Fruit fly (Drosophila melanogaster) whole organism, embryonic: ENCODE measurements around the gene mRpS35.

Experiments used
- ATbp ChIP-seq: fragments of 200-800 bp; sonication (Bioruptor generic); optimal IDR thresholded peaks from 2 replicates; lab custom pipeline; 2017; ENCODE audit warnings: missing biosample characterization, mild to moderate bottlenecking, missing genetic modification characterization, missing genetic modification reagents
- Atf3 ChIP-seq: fragments of 200-800 bp; sonication (Bioruptor generic); optimal IDR thresholded peaks from 3 replicates; lab custom pipeline; 2016; ENCODE audit warnings: missing biosample characterization, missing genetic modification characterization
- CG11085 ChIP-seq: fragments of 200-800 bp; sonication (Bioruptor generic); IDR thresholded peaks from 2 replicates; pipeline ENCODE4 v1.3.6; 2022; ENCODE audit warnings: missing biosample characterization, missing genetic modification characterization
- CG14710 ChIP-seq: fragments of 200-800 bp; sonication (Bioruptor generic); optimal IDR thresholded peaks from 3 replicates; lab custom pipeline; 2019; ENCODE audit warnings: missing biosample characterization, mild to moderate bottlenecking, missing genetic modification characterization, moderate library complexity
- CG16813 ChIP-seq: fragments of 200-800 bp; sonication (Bioruptor generic); IDR thresholded peaks from 3 replicates; pipeline ENCODE4 v1.3.6; 2022; ENCODE audit warnings: missing biosample characterization, missing genetic modification characterization; ENCODE audit not compliant: partially characterized antibody
- CG16863 ChIP-seq: fragments of 200-800 bp; sonication (Bioruptor generic); optimal IDR thresholded peaks from 3 replicates; lab custom pipeline; 2016; ENCODE audit warnings: missing biosample characterization, missing genetic modification characterization
- CG2129 ChIP-seq: fragments of 200-800 bp; sonication (Bioruptor generic); IDR thresholded peaks from 2 replicates; pipeline ENCODE4 v1.3.6; 2022; ENCODE audit warnings: missing biosample characterization, missing genetic modification characterization; ENCODE audit not compliant: partially characterized antibody
- CG2712 ChIP-seq: fragments of 200-800 bp; optimal IDR thresholded peaks from 3 replicates; lab custom pipeline; 2019; ENCODE audit warnings: missing biosample characterization, mild to moderate bottlenecking, missing genetic modification characterization, moderate library complexity
- CG33557 ChIP-seq: fragments of 200-800 bp; sonication (Bioruptor generic); optimal IDR thresholded peaks from 2 replicates; lab custom pipeline; 2019; ENCODE audit warnings: missing biosample characterization, mild to moderate bottlenecking, missing genetic modification characterization, moderate library complexity
- CG3407 ChIP-seq: fragments of 200-800 bp; sonication (Bioruptor generic); optimal IDR thresholded peaks from 2 replicates; lab custom pipeline; 2018; ENCODE audit warnings: missing biosample characterization, mild to moderate bottlenecking, missing genetic modification characterization
- CG3726 ChIP-seq: fragments of 200-800 bp; sonication (Bioruptor generic); IDR thresholded peaks from 3 replicates; pipeline ENCODE4, ENCODE4 v1.3.6; 2022; ENCODE audit warnings: missing biosample characterization, missing genetic modification characterization
- CG4404 ChIP-seq: fragments of 200-800 bp; sonication (Bioruptor generic); IDR thresholded peaks from 2 replicates; pipeline ENCODE4 v1.3.6; 2022; ENCODE audit warnings: missing biosample characterization, missing genetic modification characterization
- CG4730 ChIP-seq: fragments of 200-800 bp; sonication (Bioruptor generic); IDR thresholded peaks from 2 replicates; pipeline ENCODE4 v1.3.6; 2022; ENCODE audit warnings: missing biosample characterization, missing genetic modification characterization
- CG5245 ChIP-seq: fragments of 200-800 bp; sonication (Bioruptor generic); optimal IDR thresholded peaks from 3 replicates; lab custom pipeline; 2016; ENCODE audit warnings: missing biosample characterization, missing genetic modification characterization
- CG6654 ChIP-seq: fragments of 200-800 bp; sonication (Bioruptor generic); optimal IDR thresholded peaks from 2 replicates; lab custom pipeline; 2017; ENCODE audit warnings: missing biosample characterization, mild to moderate bottlenecking, missing genetic modification characterization
- CG6689 ChIP-seq: fragments of 200-800 bp; sonication (Bioruptor generic); IDR thresholded peaks from 2 replicates; pipeline ENCODE4 v1.3.6; 2022; ENCODE audit warnings: missing biosample characterization, missing genetic modification characterization
- CG8478 ChIP-seq: fragments of >200 bp; optimal IDR thresholded peaks from 2 replicates; lab custom pipeline; 2018
- CG9437 ChIP-seq: fragments of 200-800 bp; sonication (Bioruptor generic); optimal IDR thresholded peaks from 2 replicates; lab custom pipeline; 2018; ENCODE audit warnings: missing biosample characterization, mild to moderate bottlenecking, missing genetic modification characterization
- Dip2 ChIP-seq: fragments of 200-800 bp; sonication (Bioruptor generic); IDR thresholded peaks from 2 replicates; pipeline ENCODE4 v1.3.6; 2022; ENCODE audit warnings: missing biosample characterization, missing genetic modification characterization
- Drgx ChIP-seq: fragments of 200-800 bp; sonication (Bioruptor generic); IDR thresholded peaks from 2 replicates; pipeline ENCODE4 v1.3.6; 2022; ENCODE audit warnings: missing biosample characterization, missing genetic modification characterization
- ERR ChIP-seq: fragments of 200-800 bp; sonication (Bioruptor generic); optimal IDR thresholded peaks from 2 replicates; lab custom pipeline; 2016; ENCODE audit warnings: missing biosample characterization, missing genetic modification characterization
- Ets97D ChIP-seq: fragments of 200-800 bp; sonication (Bioruptor generic); optimal IDR thresholded peaks from 3 replicates; lab custom pipeline; 2016; ENCODE audit warnings: missing biosample characterization, missing genetic modification characterization
- HLH54F ChIP-seq: fragments of 200-800 bp; sonication (Bioruptor generic); optimal IDR thresholded peaks from 3 replicates; lab custom pipeline; 2016; ENCODE audit warnings: missing biosample characterization, missing genetic modification characterization
- Hr78 ChIP-seq, 2 experiments: fragments of 200-800 bp in 1 of 2; fragments of >200 bp in 1 of 2; sonication (Bioruptor generic) in 1 of 2; optimal IDR thresholded peaks; 2 replicates each; lab custom pipeline; 2017 to 2019; ENCODE audit warnings: missing biosample characterization in 2 of 2, missing genetic modification characterization in 2 of 2, mild to moderate bottlenecking in 1 of 2, moderate library complexity in 1 of 2
- NK7.1 ChIP-seq: fragments of 200-800 bp; sonication (Bioruptor generic); optimal IDR thresholded peaks from 3 replicates; lab custom pipeline; 2016; ENCODE audit warnings: missing biosample characterization, missing genetic modification characterization
- Oli ChIP-seq: fragments of 200-800 bp; sonication (Bioruptor generic); optimal IDR thresholded peaks from 2 replicates; lab custom pipeline; 2018; ENCODE audit warnings: missing biosample characterization, mild to moderate bottlenecking, missing genetic modification characterization, moderate library complexity
- Trl ChIP-seq, 3 experiments: fragments of >200 bp in 2 of 3; fragments of 200-800 bp in 1 of 3; sonication (Bioruptor generic) in 1 of 3; optimal IDR thresholded peaks; 2 replicates in 1 of 3; 3 replicates in 2 of 3; lab custom pipeline; 2016 to 2017; ENCODE audit warnings: missing biosample characterization in 1 of 3, missing genetic modification characterization in 1 of 3
- ac ChIP-seq: fragments of 200-800 bp; sonication (Bioruptor generic); optimal IDR thresholded peaks from 3 replicates; lab custom pipeline; 2017; ENCODE audit warnings: missing biosample characterization, mild to moderate bottlenecking, missing genetic modification characterization
- al ChIP-seq: fragments of 200-800 bp; sonication (Bioruptor generic); IDR thresholded peaks from 2 replicates; pipeline ENCODE4 v1.3.6; 2022; ENCODE audit warnings: missing biosample characterization, missing genetic modification characterization
- ato ChIP-seq: fragments of 200-800 bp; sonication (Bioruptor generic); IDR thresholded peaks from 2 replicates; pipeline ENCODE4 v1.3.6; 2022; ENCODE audit warnings: missing biosample characterization, missing genetic modification characterization; ENCODE audit not compliant: partially characterized antibody
- az2 ChIP-seq: fragments of 200-800 bp; sonication (Bioruptor generic); optimal IDR thresholded peaks from 3 replicates; lab custom pipeline; 2016; ENCODE audit warnings: missing biosample characterization, missing genetic modification characterization
- bigmax ChIP-seq: fragments of 200-800 bp; sonication (Bioruptor generic); optimal IDR thresholded peaks from 2 replicates; lab custom pipeline; 2018; ENCODE audit warnings: missing biosample characterization, mild to moderate bottlenecking, missing genetic modification characterization
- bsh ChIP-seq, 2 experiments: fragments of 200-800 bp; sonication (Bioruptor generic); optimal IDR thresholded peaks; 2 replicates each; lab custom pipeline; 2017 to 2018; ENCODE audit warnings: mild to moderate bottlenecking in 2 of 2, missing biosample characterization in 2 of 2, missing genetic modification characterization in 2 of 2, moderate library complexity in 1 of 2
- corto ChIP-seq: fragments of 200-800 bp; sonication (Bioruptor generic); optimal IDR thresholded peaks from 2 replicates; lab custom pipeline; 2016; ENCODE audit warnings: missing biosample characterization, mild to moderate bottlenecking, missing genetic modification characterization, moderate library complexity
- emc ChIP-seq: fragments of 200-800 bp; sonication (Bioruptor generic); optimal IDR thresholded peaks from 2 replicates; lab custom pipeline; 2016; ENCODE audit warnings: missing biosample characterization, missing genetic modification characterization
- exex ChIP-seq: fragments of 200-800 bp; sonication (Bioruptor generic); optimal IDR thresholded peaks from 4 replicates; lab custom pipeline; 2018; ENCODE audit warnings: missing biosample characterization, mild to moderate bottlenecking, missing genetic modification characterization, moderate library complexity
- eyg ChIP-seq: fragments of 200-800 bp; sonication (Bioruptor generic); optimal IDR thresholded peaks from 3 replicates; lab custom pipeline; 2016; ENCODE audit warnings: missing biosample characterization, missing genetic modification characterization
- fd102C ChIP-seq: fragments of 200-800 bp; sonication (Bioruptor generic); optimal IDR thresholded peaks from 2 replicates; lab custom pipeline; 2018; ENCODE audit warnings: missing biosample characterization, mild to moderate bottlenecking, missing genetic modification characterization, moderate library complexity
- kah ChIP-seq: fragments of 200-800 bp; sonication (Bioruptor generic); optimal IDR thresholded peaks from 2 replicates; lab custom pipeline; 2018; ENCODE audit warnings: missing biosample characterization, mild to moderate bottlenecking, missing genetic modification characterization
- lmd ChIP-seq: fragments of 200-800 bp; sonication (Bioruptor generic); IDR thresholded peaks from 2 replicates; pipeline ENCODE4 v1.3.6; 2022; ENCODE audit warnings: missing biosample characterization, missing genetic modification characterization
- maf-S ChIP-seq: fragments of 200-800 bp; sonication (Bioruptor generic); optimal IDR thresholded peaks from 2 replicates; lab custom pipeline; 2016; ENCODE audit warnings: missing biosample characterization, missing genetic modification characterization
- nmo ChIP-seq: fragments of 200-800 bp; sonication (Bioruptor generic); optimal IDR thresholded peaks from 2 replicates; lab custom pipeline; 2018; ENCODE audit warnings: missing biosample characterization, mild to moderate bottlenecking, missing genetic modification characterization, moderate library complexity
- ranshi ChIP-seq: fragments of 200-800 bp; sonication (Bioruptor generic); IDR thresholded peaks from 2 replicates; pipeline ENCODE4 v1.3.6; 2022; ENCODE audit warnings: missing biosample characterization, missing genetic modification characterization
- schlank ChIP-seq: fragments of 200-800 bp; sonication (Bioruptor generic); optimal IDR thresholded peaks from 2 replicates; lab custom pipeline; 2018; ENCODE audit warnings: missing biosample characterization, mild to moderate bottlenecking, missing genetic modification characterization
- shn ChIP-seq: fragments of 200-800 bp; sonication (Bioruptor generic); optimal IDR thresholded peaks from 3 replicates; lab custom pipeline; 2016; ENCODE audit warnings: missing biosample characterization, missing genetic modification characterization
- sim ChIP-seq: fragments of 200-800 bp; sonication (Bioruptor generic); IDR thresholded peaks from 2 replicates; pipeline ENCODE4 v1.3.6; 2022; ENCODE audit warnings: missing biosample characterization, missing genetic modification characterization
- ssp ChIP-seq: fragments of 200-800 bp; sonication (Bioruptor generic); IDR thresholded peaks from 2 replicates; pipeline ENCODE4 v1.3.6; 2022; ENCODE audit warnings: missing biosample characterization, missing genetic modification characterization
- usp ChIP-seq: fragments of >200 bp; optimal IDR thresholded peaks from 2 replicates; lab custom pipeline; 2017; ENCODE audit warnings: missing biosample characterization, missing genetic modification characterization
- zfh2 ChIP-seq: fragments of 200-800 bp; sonication (Bioruptor generic); optimal IDR thresholded peaks from 2 replicates; lab custom pipeline; 2016; ENCODE audit warnings: missing biosample characterization, missing genetic modification characterization

Gene mRpS35

DNA sequence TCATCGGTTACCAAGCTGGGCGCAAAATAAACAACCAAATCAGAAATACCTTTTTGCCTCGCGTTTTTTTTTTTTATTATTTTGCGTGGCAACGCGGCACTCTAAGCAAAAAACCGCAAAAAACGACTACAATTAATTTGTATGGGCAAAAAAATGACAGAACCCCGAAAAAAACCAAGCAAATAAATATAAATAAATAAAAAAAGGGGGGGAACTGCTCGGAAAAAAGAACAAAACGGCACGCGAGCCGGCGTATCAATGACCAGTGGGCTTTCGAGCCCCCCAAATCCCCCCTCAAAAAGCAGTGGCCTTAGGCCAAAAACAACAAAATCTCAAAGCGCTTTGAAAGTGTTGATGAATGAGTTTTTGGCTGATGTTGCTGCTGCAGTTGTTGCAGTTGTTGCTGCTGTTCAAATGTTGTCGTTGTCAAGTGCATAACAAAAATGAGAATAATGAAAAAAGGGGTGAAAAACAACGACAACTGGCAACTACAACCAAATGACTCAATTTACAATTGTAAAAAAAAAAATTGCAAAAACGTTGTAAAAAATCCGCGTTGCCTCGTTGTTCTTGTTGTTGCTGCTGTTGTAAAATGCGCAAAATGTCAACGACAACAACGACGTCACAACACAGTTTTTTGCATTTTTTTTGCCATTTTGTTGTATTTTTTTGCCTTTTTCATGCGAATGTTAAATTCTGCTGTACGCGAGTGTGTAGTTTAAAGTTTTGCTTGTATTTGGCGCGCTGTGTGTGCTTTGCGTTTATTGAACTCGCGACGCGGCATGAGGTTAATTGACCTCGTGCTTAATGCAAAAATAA, 24.6 kb downstream of the mRpS35 start (continued):
- TF ChIP-seq Oli (tag; lab: Kevin White, UChicago) (no peak), sim (no peak), al (no peak), CG33557 (GFP tag; lab: Kevin White, UChicago) (no peak), lmd (GFP tag; lab: Robert Waterston, UW) (no peak), zfh2 (no peak), emc (GFP tag; lab: Kevin White, UChicago) (no peak), usp (GFP tag; lab: Kevin White, UChicago) (no peak), ssp (GFP tag; lab: Robert Waterston, UW) (no peak), bsh (GFP tag; optimal IDR thresholded peaks at IDR 0.05; lab: Kevin White, UChicago) (peak in 1 of 2 experiments; percentile 42), HLH54F (GFP tag; lab: Kevin White, UChicago) (no peak), ato (GFP tag; lab: Robert Waterston, UW) (no peak), CG6654 (GFP tag; lab: Kevin White, UChicago) (no peak), corto (GFP tag; lab: Kevin White, UChicago) (peak; percentile 30), Drgx (GFP tag; lab: Robert Waterston, UW) (peak; percentile 63), CG4404 (GFP tag; lab: Robert Waterston, UW) (no peak), ranshi (GFP tag; lab: Robert Waterston, UW) (no peak), Ets97D (no peak)

DNA sequence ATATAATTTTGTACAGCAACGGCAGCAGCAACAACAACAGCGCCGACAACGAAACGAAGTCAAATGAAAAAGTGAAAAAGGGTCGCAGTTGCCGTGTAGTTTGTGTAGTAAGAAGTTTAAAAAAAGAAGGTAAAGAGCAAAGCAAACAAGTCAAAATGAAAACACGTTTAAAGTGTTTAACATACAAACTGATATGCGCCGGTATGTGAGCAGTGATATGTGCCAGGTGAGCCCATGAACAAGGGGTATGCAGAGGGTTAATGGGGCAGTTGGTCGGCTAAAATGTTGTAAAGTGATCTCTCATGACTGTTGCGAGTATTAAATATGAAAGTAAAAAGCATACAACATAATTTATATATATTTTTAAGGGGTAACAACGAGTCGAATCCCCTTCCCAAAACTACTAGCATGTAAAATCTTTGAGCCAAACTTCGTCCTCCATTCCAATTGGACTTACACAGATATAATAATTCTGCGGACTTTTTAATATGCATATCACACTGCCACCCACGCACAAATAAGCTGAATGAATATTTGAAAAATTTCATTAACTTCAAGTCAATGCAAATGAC, 25.3 kb downstream of the mRpS35 start:
- no peak for TF ChIP-seq ac (GFP tag; lab: Kevin White, UChicago)
- TF ChIP-seq CG2129 (GFP tag; lab: Robert Waterston, UW) = no peak
- TF ChIP-seq schlank (tag; lab: Kevin White, UChicago) = no peak
- no peak for TF ChIP-seq bigmax (GFP tag; lab: Kevin White, UChicago)
- peak; percentile 75 for TF ChIP-seq CG5245 (GFP tag; lab: Kevin White, UChicago)
- no peak for TF ChIP-seq ERR (GFP tag; lab: Kevin White, UChicago)
- no peak for TF ChIP-seq CG9437 (GFP tag; lab: Kevin White, UChicago)
- peak; percentile 12 for TF ChIP-seq CG3407 (GFP tag; lab: Kevin White, UChicago)
- TF ChIP-seq ATbp (GFP tag; lab: Kevin White, UChicago) = peak; percentile 64
- TF ChIP-seq eyg (GFP tag; lab: Kevin White, UChicago) = peak; percentile 7
- no peak for TF ChIP-seq maf-S (GFP tag; lab: Kevin White, UChicago)
- no peak for TF ChIP-seq kah (GFP tag; lab: Kevin White, UChicago)
- peak; percentile 90 for TF ChIP-seq CG6689 (GFP tag; lab: Robert Waterston, UW)
- TF ChIP-seq CG3726 (GFP tag; lab: Robert Waterston, UW) = peak; percentile 86
- no peak for TF ChIP-seq exex
- TF ChIP-seq CG4730 (GFP tag; lab: Robert Waterston, UW) = peak; percentile 85
- TF ChIP-seq Hr78 (GFP tag; optimal IDR thresholded peaks at IDR 0.05; lab: Kevin White, UChicago) = peak in 1 of 2 experiments; percentile 45
- TF ChIP-seq CG16863 (GFP tag; lab: Kevin White, UChicago) = no peak
- peak; percentile 60 for TF ChIP-seq CG11085 (GFP tag; lab: Robert Waterston, UW)
- no peak for TF ChIP-seq NK7.1 (GFP tag; lab: Kevin White, UChicago)
- no peak for TF ChIP-seq CG16813
- TF ChIP-seq nmo (GFP tag; lab: Kevin White, UChicago) = peak; percentile 34
- no peak for TF ChIP-seq Dip2 (GFP tag; lab: Robert Waterston, UW)
- no peak for TF ChIP-seq CG8478 (lab: Kevin White, UChicago)
- TF ChIP-seq CG14710 (tag; lab: Kevin White, UChicago) = peak; percentile 61
- TF ChIP-seq Atf3 = no peak
- peak; percentile 39 for TF ChIP-seq az2 (GFP tag; lab: Kevin White, UChicago)
- no peak for TF ChIP-seq Trl (optimal IDR thresholded peaks at IDR 0.05; lab: Kevin White, UChicago)
- peak; percentile 54 for TF ChIP-seq Trl (GFP tag; optimal IDR thresholded peaks at IDR 0.05; lab: Kevin White, UChicago)
- no peak for TF ChIP-seq fd102C
- peak; percentile 88 for TF ChIP-seq CG2712 (tag; lab: Kevin White, UChicago)
- TF ChIP-seq shn = no peak
